Fruit fly (Drosophila melanogaster) Kc167 (cell line): ENCODE measurements around the gene CG5614.

Experiments used
- Myc ChIP-seq: fragments of >200 bp; optimal IDR thresholded peaks from 2 replicates; lab custom pipeline; 2017; ENCODE audit warnings: missing external identifiers
- Sin3A ChIP-seq: fragments of >200 bp; optimal IDR thresholded peaks from 2 replicates; lab custom pipeline; 2018; ENCODE audit warnings: missing external identifiers
- h ChIP-seq: fragments of >200 bp; optimal IDR thresholded peaks from 3 replicates; lab custom pipeline; 2018; ENCODE audit warnings: missing external identifiers
- insv ChIP-seq: fragments of >200 bp; optimal IDR thresholded peaks from 3 replicates; lab custom pipeline; 2018; ENCODE audit warnings: missing external identifiers
- psq ChIP-seq: fragments of >200 bp; optimal IDR thresholded peaks from 2 replicates; lab custom pipeline; 2017; ENCODE audit warnings: missing external identifiers
- ttk ChIP-seq: sonication (Bioruptor generic); optimal IDR thresholded peaks from 2 replicates; lab custom pipeline; 2017; ENCODE audit warnings: missing external identifiers

The CG5614 gene

dm6 chr3R:15779505-15779904 is at the start of gene CG5614:
Gene CG5614, plus strand, starts transcription at chr3R:15779805.
- TF ChIP-seq ttk (lab: Kevin White, UChicago) (no peak), psq (lab: Kevin White, UChicago) (no peak), Sin3A (lab: Kevin White, UChicago) (no peak)

- TF ChIP-seq ttk (lab: Kevin White, UChicago) (no peak), insv (no peak), Sin3A (lab: Kevin White, UChicago) (no peak), Myc (no peak), psq (lab: Kevin White, UChicago) (no peak), h (lab: Kevin White, UChicago) (no peak)
These were observed 49.0 kb upstream of the CG5614 start for dm6 chr3R:15730629-15731028.

- no peak for TF ChIP-seq psq (lab: Kevin White, UChicago)
- TF ChIP-seq Sin3A (lab: Kevin White, UChicago), result no peak
- TF ChIP-seq ttk (lab: Kevin White, UChicago), result no peak
- no peak for TF ChIP-seq insv
- TF ChIP-seq h (lab: Kevin White, UChicago), result no peak
- TF ChIP-seq Myc, result no peak
These were observed 48.2 kb upstream of the CG5614 start, which contains the start of gene CG34274 for dm6 chr3R:15731446-15731845. Gene CG34274, plus strand, starts transcription at chr3R:15731746.

dm6 chr3R:15744354-15744753 is 35.3 kb upstream of the CG5614 start, which contains the start of gene CG4520:
Gene CG4520, plus strand, starts transcription at chr3R:15744654.
- TF ChIP-seq psq (lab: Kevin White, UChicago) (no peak), Myc (no peak), insv (no peak), h (lab: Kevin White, UChicago) (no peak), Sin3A (lab: Kevin White, UChicago) (no peak), ttk (lab: Kevin White, UChicago) (no peak)

- TF ChIP-seq h (lab: Kevin White, UChicago) (no peak), ttk (lab: Kevin White, UChicago) (no peak), Myc (no peak), Sin3A (lab: Kevin White, UChicago) (no peak), psq (lab: Kevin White, UChicago) (no peak), insv (no peak)
These were observed 16.8 kb upstream of the CG5614 start, which contains the start of gene CG12784 for dm6 chr3R:15762815-15763214. Gene CG12784, plus strand, starts transcription at chr3R:15763115.

- TF ChIP-seq ttk (lab: Kevin White, UChicago), result no peak
- TF ChIP-seq Sin3A (lab: Kevin White, UChicago), result no peak
- TF ChIP-seq psq (lab: Kevin White, UChicago), result no peak
- no peak for TF ChIP-seq Myc
- no peak for TF ChIP-seq h (lab: Kevin White, UChicago)
- TF ChIP-seq insv, result no peak
These were observed 12.3 kb upstream of the CG5614 start, which contains the start of gene CG5623 for dm6 chr3R:15767338-15767737. Gene CG5623, minus strand, starts transcription at chr3R:15767438.

dm6 chr3R:15768900-15769299 is 10.7 kb upstream of the CG5614 start:
- TF ChIP-seq ttk (lab: Kevin White, UChicago) (no peak), Sin3A (lab: Kevin White, UChicago) (no peak)

- TF ChIP-seq insv (no peak), psq (lab: Kevin White, UChicago) (no peak), ttk (lab: Kevin White, UChicago) (no peak), Myc (no peak), h (lab: Kevin White, UChicago) (no peak), Sin3A (lab: Kevin White, UChicago) (no peak)
These were observed 5.5 kb upstream of the CG5614 start, which contains the start of gene Ttc26 for dm6 chr3R:15774128-15774527. Gene Ttc26, plus strand, starts transcription at chr3R:15774416.

dm6 chr3R:15775242-15775641 is 4.4 kb upstream of the CG5614 start, which contains the start of gene CG45207:
Gene CG45207, minus strand, starts transcription at chr3R:15775342.
- TF ChIP-seq Myc (no peak), h (lab: Kevin White, UChicago) (no peak), Sin3A (lab: Kevin White, UChicago) (no peak), ttk (lab: Kevin White, UChicago) (no peak), psq (lab: Kevin White, UChicago) (no peak), insv (no peak)

dm6 chr3R:15784298-15784697 is 4.7 kb downstream of the CG5614 start:
- TF ChIP-seq h (lab: Kevin White, UChicago) (no peak), psq (lab: Kevin White, UChicago) (no peak), Sin3A (lab: Kevin White, UChicago) (no peak), insv (no peak), ttk (lab: Kevin White, UChicago) (no peak), Myc (no peak)

- no peak for TF ChIP-seq Myc
- no peak for TF ChIP-seq Sin3A (lab: Kevin White, UChicago)
- TF ChIP-seq insv, result no peak
- TF ChIP-seq ttk (lab: Kevin White, UChicago), result no peak
- no peak for TF ChIP-seq h (lab: Kevin White, UChicago)
- no peak for TF ChIP-seq psq (lab: Kevin White, UChicago)
These were observed 6.9 kb downstream of the CG5614 start, which contains the start of gene CG9590 for dm6 chr3R:15786538-15786937. Gene CG9590, plus strand, starts transcription at chr3R:15786703.

dm6 chr3R:15788221-15788620 is 8.6 kb downstream of the CG5614 start, which contains the start of gene Uros2:
Gene Uros2, plus strand, starts transcription at chr3R:15788521.
- TF ChIP-seq Sin3A (lab: Kevin White, UChicago) (no peak), ttk (lab: Kevin White, UChicago) (no peak), h (lab: Kevin White, UChicago) (no peak), Myc (no peak), insv (no peak), psq (lab: Kevin White, UChicago) (no peak)

- TF ChIP-seq insv (no peak), h (lab: Kevin White, UChicago) (no peak), Myc (no peak), psq (lab: Kevin White, UChicago) (no peak), Sin3A (lab: Kevin White, UChicago) (no peak), ttk (lab: Kevin White, UChicago) (no peak)
These were observed 12.8 kb downstream of the CG5614 start, which contains the start of gene Acyp2 for dm6 chr3R:15792427-15792826. Gene Acyp2, plus strand, starts transcription at chr3R:15792688.
